Worm (Caenorhabditis elegans): Measurements from ENCODE around the gene ent-4.

DNA sequence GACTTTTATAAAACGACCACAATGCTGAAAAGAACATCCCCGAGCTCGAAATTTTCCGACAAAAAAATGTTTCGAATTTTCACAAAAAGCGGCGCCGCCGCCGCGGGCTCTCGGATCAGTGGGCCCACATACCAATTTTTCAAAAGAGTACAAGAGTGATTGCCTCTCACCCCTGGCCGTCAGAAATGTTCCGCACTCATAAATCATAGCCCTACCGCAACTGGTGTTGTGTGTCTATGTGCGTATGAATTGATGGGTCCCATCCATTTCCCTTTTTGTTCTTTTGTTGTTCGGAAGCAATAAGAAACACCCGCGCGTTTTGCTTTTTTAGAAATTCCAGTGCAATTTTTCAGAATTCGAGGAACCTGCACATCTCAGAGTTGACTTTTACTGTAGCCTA lies 32.1 kb upstream of the ent-4 start:
- TF ChIP-seq nfya-1 (tag; optimal IDR thresholded peaks at IDR 0.05) = no peak
- TF ChIP-seq pqm-1 (tag; optimal IDR thresholded peaks at IDR 0.05) = no peak
- no peak for TF ChIP-seq zip-5 (tag; optimal IDR thresholded peaks at IDR 0.05)
- TF ChIP-seq hlh-6 (tag; optimal IDR thresholded peaks at IDR 0.05) = no peak
- TF ChIP-seq ceh-19 (GFP tag; optimal IDR thresholded peaks at IDR 0.05) = no peak
- no peak for TF ChIP-seq ceh-2 (tag; optimal IDR thresholded peaks at IDR 0.05)
- no peak for TF ChIP-seq ceh-34 (tag; optimal IDR thresholded peaks at IDR 0.05)
- no peak for TF ChIP-seq ama-1 (optimal IDR thresholded peaks at IDR 0.05)
- peak; percentile 92 for TF ChIP-seq unc-55 (GFP tag; optimal IDR thresholded peaks at IDR 0.05)
- TF ChIP-seq ztf-16 (tag; optimal IDR thresholded peaks at IDR 0.05) = no peak
- TF ChIP-seq ceh-45 (GFP tag; IDR thresholded peaks at IDR 0.05) = no peak
- TF ChIP-seq dmd-4 (tag; optimal IDR thresholded peaks at IDR 0.05; ENCODE audit: borderline replicate concordance) = no peak
- no peak for TF ChIP-seq T23F11.4 (GFP tag; optimal IDR thresholded peaks at IDR 0.05)

Data from whole organism, late embryonic.